Worm (Caenorhabditis elegans) whole organism, L3 larva: ENCODE data around the gene twk-13.

Experiments used
- R02D3.7 ChIP-seq: fragments of 150-350 bp; optimal IDR thresholded peaks from 2 replicates; lab custom pipeline; 2014; ENCODE audit warnings: missing biosample characterization, missing genetic modification characterization
- ZK546.5 ChIP-seq: sonication (generic microtip); optimal IDR thresholded peaks from 2 replicates; lab custom pipeline; 2017; ENCODE audit warnings: missing biosample characterization, missing genetic modification characterization
- aly-2 ChIP-seq: fragments of 150-350 bp; optimal IDR thresholded peaks from 2 replicates; lab custom pipeline; 2014; ENCODE audit warnings: missing biosample characterization, missing genetic modification characterization
- ama-1 ChIP-seq: fragments of 150-350 bp; optimal IDR thresholded peaks from 2 replicates; lab custom pipeline; 2018
- ceh-16 ChIP-seq: sonication (generic microtip); optimal IDR thresholded peaks from 2 replicates; lab custom pipeline; 2017; ENCODE audit warnings: missing biosample characterization, missing genetic modification characterization
- ceh-28 ChIP-seq: fragments of 150-350 bp; optimal IDR thresholded peaks from 2 replicates; lab custom pipeline; 2014; ENCODE audit warnings: missing biosample characterization, missing genetic modification reagents, missing genetic modification characterization
- ceh-82 ChIP-seq: fragments of 150-350 bp; optimal IDR thresholded peaks from 2 replicates; lab custom pipeline; 2014; ENCODE audit warnings: missing biosample characterization, missing genetic modification characterization
- daf-12 ChIP-seq: fragments of 150-350 bp; optimal IDR thresholded peaks from 2 replicates; lab custom pipeline; 2014; ENCODE audit warnings: missing biosample characterization, missing genetic modification reagents, missing genetic modification characterization
- egl-27 ChIP-seq: sonication (generic microtip); optimal IDR thresholded peaks from 4 replicates; lab custom pipeline; 2017; ENCODE audit warnings: missing biosample characterization, missing genetic modification reagents, missing genetic modification characterization
- egl-5 ChIP-seq: fragments of 150-350 bp; optimal IDR thresholded peaks from 2 replicates; lab custom pipeline; 2017; ENCODE audit warnings: missing biosample characterization, missing genetic modification reagents, missing genetic modification characterization, inconsistent platforms
- elt-1 ChIP-seq: fragments of 150-350 bp; optimal IDR thresholded peaks from 2 replicates; lab custom pipeline; 2014; ENCODE audit warnings: missing biosample characterization, missing genetic modification characterization
- elt-2 ChIP-seq: sonication (generic microtip); optimal IDR thresholded peaks from 2 replicates; lab custom pipeline; 2016; ENCODE audit warnings: missing genetic modification reagents, mild to moderate bottlenecking, missing genetic modification characterization, missing compliant biosample characterization
- elt-3 ChIP-seq, 3 experiments: fragments of 150-350 bp in 1 of 3; sonication (generic microtip) in 2 of 3; optimal IDR thresholded peaks; 2 replicates in 2 of 3; 4 replicates in 1 of 3; lab custom pipeline; 2014 to 2017; ENCODE audit warnings: missing biosample characterization in 3 of 3, missing genetic modification characterization in 3 of 3
- fos-1 ChIP-seq: fragments of 150-350 bp; optimal IDR thresholded peaks from 2 replicates; lab custom pipeline; 2014; ENCODE audit warnings: missing biosample characterization, missing genetic modification characterization
- hmg-11 ChIP-seq: sonication (generic microtip); optimal IDR thresholded peaks from 2 replicates; lab custom pipeline; 2016; ENCODE audit warnings: missing genetic modification characterization, missing compliant biosample characterization
- lsy-12 ChIP-seq: sonication (generic microtip); optimal IDR thresholded peaks from 2 replicates; lab custom pipeline; 2016; ENCODE audit warnings: mild to moderate bottlenecking, missing genetic modification characterization, missing compliant biosample characterization
- mdl-1 ChIP-seq: fragments of 150-350 bp; optimal IDR thresholded peaks from 2 replicates; lab custom pipeline; 2014; ENCODE audit warnings: missing biosample characterization, missing genetic modification characterization
- nfya-1 ChIP-seq: sonication (generic microtip); optimal IDR thresholded peaks from 2 replicates; lab custom pipeline; 2017; ENCODE audit warnings: missing genetic modification characterization, mild to moderate bottlenecking, missing compliant biosample characterization, antibody characterized with exemption, moderate library complexity; ENCODE audit not compliant: insufficient read depth
- nhr-11 ChIP-seq: fragments of 150-350 bp; optimal IDR thresholded peaks from 2 replicates; lab custom pipeline; 2014; ENCODE audit warnings: missing biosample characterization, missing genetic modification characterization
- nhr-12 ChIP-seq: fragments of 150-350 bp; optimal IDR thresholded peaks from 2 replicates; lab custom pipeline; 2014; ENCODE audit warnings: missing biosample characterization, missing genetic modification characterization
- nhr-23 ChIP-seq: fragments of 150-350 bp; optimal IDR thresholded peaks from 2 replicates; lab custom pipeline; 2014; ENCODE audit warnings: missing biosample characterization, missing genetic modification reagents, missing genetic modification characterization
- nhr-237 ChIP-seq: fragments of 150-350 bp; optimal IDR thresholded peaks from 2 replicates; lab custom pipeline; 2014; ENCODE audit warnings: missing biosample characterization, missing genetic modification characterization
- nhr-25 ChIP-seq: sonication (generic microtip); optimal IDR thresholded peaks from 2 replicates; lab custom pipeline; 2017; ENCODE audit warnings: missing biosample characterization, missing genetic modification characterization
- nhr-28 ChIP-seq: fragments of 150-350 bp; optimal IDR thresholded peaks from 2 replicates; lab custom pipeline; 2014; ENCODE audit warnings: missing biosample characterization, missing genetic modification characterization
- nhr-43 ChIP-seq: sonication (generic microtip); optimal IDR thresholded peaks from 2 replicates; lab custom pipeline; 2016; ENCODE audit warnings: mild to moderate bottlenecking, missing genetic modification characterization, missing compliant biosample characterization; ENCODE audit not compliant: poor library complexity, severe bottlenecking
- nhr-67 ChIP-seq: fragments of 150-350 bp; optimal IDR thresholded peaks from 2 replicates; lab custom pipeline; 2014; ENCODE audit warnings: missing biosample characterization, missing genetic modification characterization
- nhr-76 ChIP-seq: fragments of 150-350 bp; sonication (generic microtip); optimal IDR thresholded peaks from 5 replicates; lab custom pipeline; 2014; ENCODE audit warnings: missing biosample characterization, missing genetic modification characterization
- pha-4 ChIP-seq: fragments of 150-350 bp; optimal IDR thresholded peaks from 2 replicates; lab custom pipeline; 2014; ENCODE audit warnings: missing biosample characterization, missing genetic modification reagents, missing genetic modification characterization
- pqm-1 ChIP-seq: fragments of 150-350 bp; optimal IDR thresholded peaks from 2 replicates; lab custom pipeline; 2017; ENCODE audit warnings: missing biosample characterization, missing genetic modification characterization, inconsistent platforms
- sea-2 ChIP-seq: fragments of 150-350 bp; sonication (generic microtip); optimal IDR thresholded peaks from 4 replicates; lab custom pipeline; 2014; ENCODE audit warnings: missing biosample characterization, missing genetic modification reagents, missing genetic modification characterization
- skn-1 ChIP-seq: fragments of 150-350 bp; optimal IDR thresholded peaks from 2 replicates; lab custom pipeline; 2014; ENCODE audit warnings: missing biosample characterization, missing genetic modification characterization
- snpc-4 ChIP-seq: fragments of 150-350 bp; optimal IDR thresholded peaks from 2 replicates; lab custom pipeline; 2014; ENCODE audit warnings: missing biosample characterization, missing genetic modification characterization
- tbx-2 ChIP-seq: sonication (generic microtip); optimal IDR thresholded peaks from 2 replicates; lab custom pipeline; 2016; ENCODE audit warnings: mild to moderate bottlenecking, missing genetic modification characterization, missing compliant biosample characterization
- unc-39 ChIP-seq: sonication (generic microtip); optimal IDR thresholded peaks from 4 replicates; lab custom pipeline; 2017; ENCODE audit warnings: missing biosample characterization, missing genetic modification characterization
- unc-62 ChIP-seq: fragments of 150-350 bp; sonication (generic microtip); optimal IDR thresholded peaks from 4 replicates; lab custom pipeline; 2014; ENCODE audit warnings: missing biosample characterization, missing genetic modification reagents, missing genetic modification characterization
- zag-1 ChIP-seq: fragments of 150-350 bp; optimal IDR thresholded peaks from 2 replicates; lab custom pipeline; 2014; ENCODE audit warnings: missing biosample characterization, missing genetic modification characterization
- ztf-11 ChIP-seq: fragments of 150-350 bp; optimal IDR thresholded peaks from 2 replicates; lab custom pipeline; 2014; ENCODE audit warnings: missing biosample characterization, missing genetic modification characterization
- ztf-4 ChIP-seq: fragments of 150-350 bp; optimal IDR thresholded peaks from 2 replicates; lab custom pipeline; 2014; ENCODE audit warnings: missing biosample characterization, missing genetic modification characterization

The twk-13 gene

DNA sequence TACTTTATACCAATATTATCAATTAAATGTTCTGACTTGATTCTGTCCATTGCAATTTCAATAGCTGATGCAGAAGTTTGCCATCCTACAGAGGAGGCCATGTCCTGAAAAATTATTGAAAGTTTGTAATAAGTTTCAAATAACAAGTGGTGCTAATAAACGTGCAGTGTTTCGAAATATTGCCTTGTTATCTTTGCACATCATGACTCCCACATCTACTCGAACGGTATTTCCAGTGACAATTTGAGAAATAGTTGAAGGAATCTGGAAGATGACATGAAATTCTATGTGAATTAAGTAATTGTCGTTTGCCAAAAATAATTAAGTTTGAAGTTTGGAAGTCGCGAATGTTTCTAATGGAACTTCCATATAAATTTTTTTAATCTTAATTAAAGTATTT, 31.6 kb upstream of the twk-13 start, which contains the start of gene gcy-13:
Gene gcy-13 (minus strand): TSS at position 101 of the 400 bp plus-strand sequence.
- TF ChIP-seq zag-1 (tag; lab: Kevin White, UChicago) (no peak), egl-5 (tag; lab: Kevin White, UChicago) (no peak), hmg-11 (tag; lab: Kevin White, UChicago) (no peak), aly-2 (tag; lab: Kevin White, UChicago) (no peak), elt-3 (tag; optimal IDR thresholded peaks at IDR 0.05; lab: Kevin White, UChicago) (no peak), sea-2 (GFP tag; lab: Kevin White, UChicago) (no peak), ceh-28 (no peak), unc-62 (GFP tag; lab: Kevin White, UChicago) (no peak), ceh-16 (tag; lab: Kevin White, UChicago) (no peak)

DNA sequence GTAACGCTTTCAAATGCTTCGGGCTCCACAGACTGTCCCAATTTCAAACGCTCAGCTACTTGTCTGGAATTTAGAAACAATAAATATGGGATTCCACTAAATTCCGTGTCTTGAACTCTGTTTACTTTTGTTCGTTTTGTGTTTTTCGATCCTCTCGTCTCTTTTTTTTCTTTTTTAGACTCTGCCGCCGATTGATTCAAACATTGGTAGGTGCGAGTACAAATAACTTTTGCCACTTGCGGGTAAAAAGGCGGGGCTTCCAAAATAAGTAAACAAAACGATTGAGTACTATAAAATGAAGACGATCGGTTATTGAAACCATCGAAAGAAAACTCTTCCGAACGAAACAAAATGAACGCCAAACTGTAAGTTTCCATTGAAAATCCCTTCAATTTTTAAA, 27.3 kb upstream of the twk-13 start, which contains the start of gene fipr-2:
Gene fipr-2 (plus strand): TSS at position 245 of the 400 bp plus-strand sequence.
- no peak for TF ChIP-seq ztf-11 (tag; lab: Kevin White, UChicago)
- peak; percentile 81 for TF ChIP-seq pha-4 (tag; lab: Kevin White, UChicago)

DNA sequence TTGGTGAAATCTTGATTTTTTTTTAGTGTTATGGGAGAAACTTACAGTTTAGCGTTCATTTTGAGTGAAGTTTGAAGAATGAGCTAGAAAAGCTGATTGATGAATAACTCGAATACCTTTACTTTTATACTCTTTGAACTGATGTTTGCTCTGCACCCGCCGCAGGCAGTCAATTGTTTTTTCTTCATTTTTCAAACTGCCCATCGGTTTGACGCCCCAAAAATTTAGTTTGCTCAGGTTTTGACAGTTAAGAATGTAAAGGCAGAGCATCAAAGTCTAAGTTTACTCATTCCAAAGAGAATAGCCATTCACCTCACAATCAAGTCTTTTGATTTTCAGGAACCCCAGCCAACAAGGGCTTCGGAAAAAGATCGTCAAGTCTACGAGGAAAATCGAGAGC, 23.9 kb upstream of the twk-13 start, which contains the start of gene fipr-1:
Gene fipr-1 (minus strand): TSS at position 101 of the 400 bp plus-strand sequence.
- TF ChIP-seq zag-1 (tag; lab: Kevin White, UChicago) (no peak), nhr-237 (tag; lab: Kevin White, UChicago) (no peak), nhr-43 (tag; lab: Kevin White, UChicago) (no peak), skn-1 (tag; lab: Kevin White, UChicago) (no peak), nhr-76 (tag; lab: Kevin White, UChicago) (no peak), ceh-16 (tag; lab: Kevin White, UChicago) (no peak)

DNA sequence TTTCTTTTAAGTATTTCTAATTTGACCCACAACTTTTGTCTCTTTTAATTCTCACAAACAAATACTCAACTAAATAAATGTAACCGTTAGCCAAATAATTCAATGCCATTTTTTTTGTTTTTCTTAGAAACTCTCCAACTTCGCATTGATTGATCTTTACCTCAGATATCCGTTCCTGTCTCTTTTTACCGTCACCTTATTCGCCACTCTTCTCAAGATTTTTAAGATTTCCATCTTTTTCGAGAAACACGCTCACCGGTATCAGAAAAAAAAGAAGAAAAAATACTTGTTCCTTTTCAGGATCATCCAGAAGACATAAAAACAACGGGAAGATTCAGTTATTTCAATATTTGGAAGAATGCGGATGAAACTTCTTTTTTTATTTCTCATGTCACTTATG, 20.6 kb upstream of the twk-13 start, which contains the start of gene F23H12.5:
Gene F23H12.5 (plus strand): TSS at position 301 of the 400 bp plus-strand sequence.
- TF ChIP-seq nhr-43 (tag; lab: Kevin White, UChicago) (no peak), ama-1 (lab: Kevin White, UChicago) (no peak), snpc-4 (tag; lab: Kevin White, UChicago) (no peak), nhr-11 (tag; lab: Kevin White, UChicago) (no peak)
- TF ChIP-seq, all 47 proteins: peak for 0

DNA sequence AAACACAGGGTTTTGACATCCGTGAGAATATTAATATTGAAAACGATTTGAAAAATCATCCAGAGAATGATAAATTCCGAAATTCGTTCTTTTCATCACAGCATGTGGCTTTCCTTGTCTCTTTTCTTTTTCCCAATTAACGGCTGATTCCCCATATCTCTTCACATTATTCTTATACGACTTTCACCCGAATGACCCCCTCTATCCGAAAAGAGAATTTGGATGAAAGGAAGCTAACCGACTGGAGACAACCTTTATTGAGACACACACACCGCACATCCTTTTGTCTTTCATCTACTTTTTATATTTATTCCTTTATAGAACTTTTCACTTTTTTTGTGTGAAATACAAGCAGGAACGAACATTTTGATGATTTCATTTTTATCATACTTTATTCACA, 19.8 kb upstream of the twk-13 start:
- no peak for TF ChIP-seq aly-2 (tag; lab: Kevin White, UChicago)
- TF ChIP-seq daf-12 (tag; lab: Kevin White, UChicago), result no peak
- TF ChIP-seq ZK546.5, result no peak
- TF ChIP-seq hmg-11 (tag; lab: Kevin White, UChicago), result no peak
- no peak for TF ChIP-seq R02D3.7 (tag; lab: Kevin White, UChicago)
- no peak for TF ChIP-seq elt-2 (tag; lab: Kevin White, UChicago)
- no peak for TF ChIP-seq ceh-28
- no peak for TF ChIP-seq mdl-1 (tag; lab: Kevin White, UChicago)
- TF ChIP-seq ztf-4 (tag; lab: Kevin White, UChicago), result no peak
- no peak for TF ChIP-seq nhr-28
- no peak for TF ChIP-seq nhr-43 (tag; lab: Kevin White, UChicago)
- TF ChIP-seq pqm-1, result no peak
- TF ChIP-seq nhr-23 (tag; lab: Kevin White, UChicago), result no peak
- no peak for TF ChIP-seq nhr-25
- no peak for TF ChIP-seq fos-1 (tag; lab: Kevin White, UChicago)
- no peak for TF ChIP-seq skn-1 (tag; lab: Kevin White, UChicago)
- TF ChIP-seq ztf-11 (tag; lab: Kevin White, UChicago), result no peak
- TF ChIP-seq unc-62 (GFP tag; lab: Kevin White, UChicago), result no peak
- no peak for TF ChIP-seq lsy-12

DNA sequence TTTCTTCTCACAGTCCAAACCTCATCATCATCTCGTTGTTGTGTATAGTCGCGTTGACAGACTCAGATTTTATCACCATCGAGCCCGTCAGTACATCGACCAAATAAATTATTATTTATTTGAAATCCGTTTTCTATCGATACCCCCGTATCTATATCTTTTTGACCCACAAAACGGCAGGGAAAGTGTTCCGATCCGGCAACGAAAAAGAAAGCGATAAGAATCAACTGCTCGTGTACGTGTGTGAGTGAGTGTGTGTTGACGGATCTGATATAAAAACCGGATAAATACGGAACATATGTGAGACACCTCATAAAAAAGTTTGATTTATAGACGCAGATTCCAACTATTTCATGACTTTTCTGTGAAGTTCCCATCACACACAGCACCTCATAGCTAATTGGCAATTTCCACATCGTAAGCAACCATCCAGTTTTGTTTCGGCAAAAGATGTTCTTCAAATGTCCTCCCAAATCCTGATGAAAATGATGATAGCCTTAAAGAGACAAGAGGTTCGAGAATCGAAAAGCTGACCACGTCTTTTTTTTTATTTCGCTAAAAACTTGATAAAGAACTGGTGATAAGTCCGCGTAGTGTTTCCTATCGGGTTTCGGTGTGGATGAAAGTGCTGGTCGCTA, 16.5 kb upstream of the twk-13 start:
- TF ChIP-seq ama-1 (lab: Kevin White, UChicago), result peak; percentile 76
- TF ChIP-seq egl-27 (tag; lab: Kevin White, UChicago), result no peak
- TF ChIP-seq nhr-23 (tag; lab: Kevin White, UChicago), result peak; percentile 45
- TF ChIP-seq nhr-25, result peak; percentile 43
- peak; percentile 44 for TF ChIP-seq elt-1 (tag; lab: Kevin White, UChicago)
- no peak for TF ChIP-seq elt-2 (tag; lab: Kevin White, UChicago)
- no peak for TF ChIP-seq pha-4 (tag; lab: Kevin White, UChicago)
- peak; percentile 91 for TF ChIP-seq nhr-43 (tag; lab: Kevin White, UChicago)
- peak in 1 of 3 experiments; percentile 35 for TF ChIP-seq elt-3 (tag; optimal IDR thresholded peaks at IDR 0.05; lab: Kevin White, UChicago)
- no peak for TF ChIP-seq nhr-67 (tag; lab: Kevin White, UChicago)
- TF ChIP-seq nhr-12, result no peak
- TF ChIP-seq ztf-4 (tag; lab: Kevin White, UChicago), result no peak
- peak; percentile 62 for TF ChIP-seq aly-2 (tag; lab: Kevin White, UChicago)
- no peak for TF ChIP-seq unc-39 (tag; lab: Kevin White, UChicago)
- TF ChIP-seq nfya-1, result no peak
- peak; percentile 11 for TF ChIP-seq tbx-2 (tag; lab: Kevin White, UChicago)
- TF ChIP-seq lsy-12, result peak; percentile 34
- no peak for TF ChIP-seq ceh-82 (tag; lab: Kevin White, UChicago)
- peak; percentile 1 for TF ChIP-seq nhr-28
- TF ChIP-seq, all 47 proteins: peak for 10
